Worm (Caenorhabditis elegans): ENCODE results near the gene nspc-17.

The nspc-17 gene

ce11 chrX:14560297-14560680 lies 35.3 kb upstream of the nspc-17 start (continued):
- TF ChIP-seq tbx-9 (tag; optimal IDR thresholded peaks at IDR 0.05; ENCODE audit: borderline replicate concordance) (no peak), F23B12.7 (tag; optimal IDR thresholded peaks at IDR 0.05; ENCODE audit: insufficient read depth) (peak; percentile 56), ztf-28 (GFP tag; IDR thresholded peaks at IDR 0.05) (no peak), B0261.1 (tag; optimal IDR thresholded peaks at IDR 0.05) (no peak), lin-54 (GFP tag; optimal IDR thresholded peaks at IDR 0.05) (peak; percentile 43), ceh-27 (GFP tag; optimal IDR thresholded peaks at IDR 0.05) (peak; percentile 85), somi-1 (GFP tag; optimal IDR thresholded peaks at IDR 0.05) (peak; percentile 49), dpff-1 (tag; optimal IDR thresholded peaks at IDR 0.05) (no peak), repo-1 (tag; optimal IDR thresholded peaks at IDR 0.05) (peak; percentile 53), Y56A3A.18 (GFP tag; IDR thresholded peaks at IDR 0.05) (peak; percentile 45; the same call in 1 of the 2 replicates)

ce11 chrX:14559519-14560296 lies 34.7 kb upstream of the nspc-17 start:
- TF ChIP-seq B0336.3 (GFP tag; IDR thresholded peaks at IDR 0.05) (no peak), hmg-1.2 (GFP tag; IDR thresholded peaks at IDR 0.05) (peak; percentile 7; the same call in 1 of the 2 replicates)

- TF ChIP-seq ama-1 (optimal IDR thresholded peaks at IDR 0.05) (no peak), ama-1 (GFP tag; optimal IDR thresholded peaks at IDR 0.05) (no peak), cebp-1 (GFP tag; IDR thresholded peaks at IDR 0.05) (0 out of 2 replicates have a peak, but pooled peaks have one; percentile 25), cebp-1 (tag; optimal IDR thresholded peaks at IDR 0.05) (peak; percentile 93), snpc-1.3 (tag; optimal IDR thresholded peaks at IDR 0.05; ENCODE audit: insufficient read depth) (no peak), nfyb-1 (GFP tag; IDR thresholded peaks at IDR 0.05) (0 out of 2 replicates have a peak, but pooled peaks have one; percentile 34), B0336.3 (GFP tag; IDR thresholded peaks at IDR 0.05) (no peak), F23B12.7 (tag; optimal IDR thresholded peaks at IDR 0.05; ENCODE audit: insufficient read depth) (no peak), madf-3 (GFP tag; IDR thresholded peaks at IDR 0.05) (no peak)
These were observed 34.1 kb upstream of the nspc-17 start for ce11 chrX:14559084-14559483.

- TF ChIP-seq nhr-80 (tag; optimal IDR thresholded peaks at IDR 0.05): peak; percentile 87
- no peak for TF ChIP-seq hrde-1 (tag; optimal IDR thresholded peaks at IDR 0.05; ENCODE audit: borderline replicate concordance)
- peak; percentile 12 for TF ChIP-seq unc-62 (GFP tag; optimal IDR thresholded peaks at IDR 0.05)
- TF ChIP-seq cebp-1 (GFP tag; IDR thresholded peaks at IDR 0.05): peak; percentile 66; the same call in 1 of the 2 replicates
- TF ChIP-seq cebp-1 (tag; optimal IDR thresholded peaks at IDR 0.05): peak; percentile 85
- TF ChIP-seq hmg-1.2 (GFP tag; IDR thresholded peaks at IDR 0.05): 0 out of 2 replicates have a peak, but pooled peaks have one; percentile 15
These were observed 33.1 kb upstream of the nspc-17 start, which contains the start of gene nhr-3 for ce11 chrX:14557936-14558554. TSS of gene nhr-3 (plus strand) at chrX:14558504.

ce11 chrX:14557352-14557935 lies 32.5 kb upstream of the nspc-17 start:
- TF ChIP-seq mcd-1 (GFP tag; IDR thresholded peaks at IDR 0.05): 0 out of 2 replicates have a peak, but pooled peaks have one; percentile 9
- TF ChIP-seq F52B5.7 (tag; optimal IDR thresholded peaks at IDR 0.05): no peak
- no peak for TF ChIP-seq dpff-1 (tag; optimal IDR thresholded peaks at IDR 0.05)
- no peak for TF ChIP-seq ztf-18 (tag; optimal IDR thresholded peaks at IDR 0.05)
- no peak for TF ChIP-seq ceh-79 (tag; optimal IDR thresholded peaks at IDR 0.05)
- TF ChIP-seq attf-6 (GFP tag; IDR thresholded peaks at IDR 0.05): no peak
- no peak for TF ChIP-seq lsy-27 (tag; optimal IDR thresholded peaks at IDR 0.05; ENCODE audit: borderline replicate concordance, insufficient read depth)
- TF ChIP-seq dpl-1 (GFP tag; optimal IDR thresholded peaks at IDR 0.05): no peak
- TF ChIP-seq snpc-1.1 (tag; optimal IDR thresholded peaks at IDR 0.05; ENCODE audit: insufficient read depth): no peak
- TF ChIP-seq K12H6.12 (tag; optimal IDR thresholded peaks at IDR 0.05): peak; percentile 75
- peak; percentile 68; the same call in 1 of the 2 replicates for TF ChIP-seq zfh-2 (GFP tag; conservative IDR thresholded peaks at IDR 0.05)
- no peak for TF ChIP-seq mxl-1 (tag; optimal IDR thresholded peaks at IDR 0.05)
- no peak for TF ChIP-seq unc-130 (GFP tag; optimal IDR thresholded peaks at IDR 0.05)
- TF ChIP-seq B0261.1 (tag; optimal IDR thresholded peaks at IDR 0.05): no peak
- TF ChIP-seq sdz-38 (tag; optimal IDR thresholded peaks at IDR 0.05): no peak
- peak; percentile 68 for TF ChIP-seq ceh-27 (GFP tag; optimal IDR thresholded peaks at IDR 0.05)
- TF ChIP-seq snpc-4 (GFP tag; optimal IDR thresholded peaks at IDR 0.05): no peak
- peak in 1 of 4 experiments; percentile 20 for TF ChIP-seq snpc-4 (tag; optimal IDR thresholded peaks at IDR 0.05)
- TF ChIP-seq hlh-12 (tag; optimal IDR thresholded peaks at IDR 0.05): no peak

Data from whole organism, young adult.